Worm (Caenorhabditis elegans): ENCODE results near the gene Y47D3A.14.

DNA sequence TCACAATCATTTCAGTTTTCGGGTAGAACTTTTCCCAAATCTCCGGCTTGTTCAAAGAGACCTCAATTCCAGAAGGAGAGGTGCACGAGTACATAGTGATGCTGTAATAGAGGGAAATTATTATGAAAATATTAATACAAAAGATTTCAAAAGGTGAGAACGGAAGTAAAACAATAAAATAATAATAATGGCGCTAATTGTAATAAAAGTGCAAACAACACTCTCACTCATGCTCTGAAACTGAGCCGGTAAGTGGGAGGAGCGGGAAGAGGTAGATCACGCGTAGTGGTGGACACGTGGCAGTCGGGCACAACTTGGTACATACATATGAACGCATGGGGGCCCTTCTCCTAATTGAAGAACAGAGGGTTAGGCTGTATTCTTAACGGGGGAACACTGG, 9.6 kb downstream of the Y47D3A.14 start, which contains the start of gene tbx-37:
- TF ChIP-seq vab-15 (tag; optimal IDR thresholded peaks at IDR 0.05) = no peak
- TF ChIP-seq zag-1 (tag; optimal IDR thresholded peaks at IDR 0.05) = no peak
- no peak for TF ChIP-seq jun-1 (tag; optimal IDR thresholded peaks at IDR 0.05)
- no peak for TF ChIP-seq nhr-47 (tag; optimal IDR thresholded peaks at IDR 0.05)
- no peak for TF ChIP-seq lin-39 (tag; optimal IDR thresholded peaks at IDR 0.05)
- no peak for TF ChIP-seq egl-13 (tag; optimal IDR thresholded peaks at IDR 0.05)
- TF ChIP-seq mdl-1 (tag; optimal IDR thresholded peaks at IDR 0.05) = no peak
- TF ChIP-seq ces-1 (GFP tag; optimal IDR thresholded peaks at IDR 0.05) = no peak
- TF ChIP-seq nhr-84 (tag; optimal IDR thresholded peaks at IDR 0.05) = no peak
- TF ChIP-seq sup-37 (GFP tag; optimal IDR thresholded peaks at IDR 0.05) = no peak
